Fruit fly (Drosophila melanogaster) whole organism, embryonic: ENCODE measurements around the gene CG14111.
A peak's percentile ranks its signal among the peaks of the same experiment; 100 is the strongest.

Experiments used
- Bgb ChIP-seq: fragments of 200-800 bp; sonication (Bioruptor generic); IDR thresholded peaks from 2 replicates; pipeline ENCODE4 v1.3.6; 2022; ENCODE audit warnings: missing biosample characterization, missing genetic modification characterization; ENCODE audit not compliant: partially characterized antibody
- CG10959 ChIP-seq: fragments of 200-800 bp; sonication (Bioruptor generic); IDR thresholded peaks from 2 replicates; pipeline ENCODE4 v1.3.6; 2022; ENCODE audit warnings: missing biosample characterization, missing genetic modification characterization
- CG11085 ChIP-seq: fragments of 200-800 bp; sonication (Bioruptor generic); IDR thresholded peaks from 2 replicates; pipeline ENCODE4 v1.3.6; 2022; ENCODE audit warnings: missing biosample characterization, missing genetic modification characterization
- CG11247 ChIP-seq: fragments of 200-800 bp; sonication (Bioruptor generic); IDR thresholded peaks from 2 replicates; pipeline ENCODE4 v1.3.6; 2022; ENCODE audit warnings: missing biosample characterization, missing genetic modification characterization
- CG12071 ChIP-seq: fragments of 200-800 bp; sonication (Bioruptor generic); optimal IDR thresholded peaks from 3 replicates; lab custom pipeline; 2018; ENCODE audit warnings: missing biosample characterization, mild to moderate bottlenecking, missing genetic modification characterization
- CG12391 ChIP-seq: fragments of 200-800 bp; sonication (Bioruptor generic); optimal IDR thresholded peaks from 3 replicates; lab custom pipeline; 2018; ENCODE audit warnings: missing biosample characterization, mild to moderate bottlenecking, missing genetic modification characterization, moderate library complexity
- CG13287 ChIP-seq: fragments of 200-800 bp; sonication (Bioruptor generic); IDR thresholded peaks from 2 replicates; pipeline ENCODE4 v1.3.6; 2022; ENCODE audit warnings: missing biosample characterization, missing genetic modification characterization; ENCODE audit not compliant: partially characterized antibody
- CG15479 ChIP-seq: fragments of 200-800 bp; sonication (Bioruptor generic); optimal IDR thresholded peaks from 3 replicates; lab custom pipeline; 2019; ENCODE audit warnings: missing biosample characterization, mild to moderate bottlenecking, missing genetic modification characterization, moderate library complexity
- CG15601 ChIP-seq: fragments of 200-800 bp; sonication (Bioruptor generic); optimal IDR thresholded peaks from 3 replicates; lab custom pipeline; 2019; ENCODE audit warnings: missing biosample characterization, mild to moderate bottlenecking, missing genetic modification characterization, moderate library complexity
- CG17568 ChIP-seq: fragments of 200-800 bp; sonication (Bioruptor generic); optimal IDR thresholded peaks from 2 replicates; lab custom pipeline; 2018; ENCODE audit warnings: missing biosample characterization, mild to moderate bottlenecking, missing genetic modification characterization, moderate library complexity
- CG18476 ChIP-seq: fragments of 200-800 bp; sonication (Bioruptor generic); optimal IDR thresholded peaks from 2 replicates; lab custom pipeline; 2016; ENCODE audit warnings: missing biosample characterization, mild to moderate bottlenecking, missing genetic modification characterization
- CG34224 ChIP-seq: fragments of 200-800 bp; sonication (Bioruptor generic); IDR thresholded peaks from 3 replicates; pipeline ENCODE4 v1.3.6; 2022; ENCODE audit warnings: missing biosample characterization, missing genetic modification characterization; ENCODE audit not compliant: partially characterized antibody
- CG4424 ChIP-seq: fragments of 200-800 bp; sonication (Bioruptor generic); optimal IDR thresholded peaks from 3 replicates; lab custom pipeline; 2016; ENCODE audit warnings: missing biosample characterization, missing genetic modification characterization
- CG5953 ChIP-seq: fragments of 200-800 bp; sonication (Bioruptor generic); IDR thresholded peaks from 2 replicates; pipeline ENCODE4 v1.3.6; 2022; ENCODE audit warnings: missing biosample characterization, missing genetic modification characterization
- CG6791 ChIP-seq: fragments of 200-800 bp; sonication (Bioruptor generic); IDR thresholded peaks from 3 replicates; pipeline ENCODE4 v1.3.6; 2022; ENCODE audit warnings: missing biosample characterization, missing genetic modification characterization; ENCODE audit not compliant: partially characterized antibody
- CG7372 ChIP-seq: fragments of 200-800 bp; sonication (Bioruptor generic); IDR thresholded peaks from 2 replicates; pipeline ENCODE4 v1.3.6; 2022; ENCODE audit warnings: missing biosample characterization, missing genetic modification characterization
- CG8359 ChIP-seq: fragments of 200-800 bp; sonication (Bioruptor generic); optimal IDR thresholded peaks from 2 replicates; lab custom pipeline; 2017; ENCODE audit warnings: missing biosample characterization, mild to moderate bottlenecking, missing genetic modification characterization, borderline replicate concordance
- CG9609 ChIP-seq: fragments of 200-800 bp; sonication (Bioruptor generic); optimal IDR thresholded peaks from 3 replicates; lab custom pipeline; 2016; ENCODE audit warnings: missing biosample characterization, missing genetic modification characterization
- CG9932 ChIP-seq: fragments of 200-800 bp; sonication (Bioruptor generic); IDR thresholded peaks from 2 replicates; pipeline ENCODE4 v1.3.6; 2022; ENCODE audit warnings: missing biosample characterization, missing genetic modification characterization
- Chrac-16 ChIP-seq: fragments of 200-800 bp; sonication (Bioruptor generic); optimal IDR thresholded peaks from 3 replicates; lab custom pipeline; 2016; ENCODE audit warnings: missing biosample characterization, missing genetic modification characterization
- D19A ChIP-seq: fragments of 200-800 bp; optimal IDR thresholded peaks from 3 replicates; lab custom pipeline; 2019; ENCODE audit warnings: missing biosample characterization, mild to moderate bottlenecking, missing genetic modification characterization, moderate library complexity
- Dfd ChIP-seq, 2 experiments: fragments of >200 bp; optimal IDR thresholded peaks; 2 replicates each; lab custom pipeline; 2017; ENCODE audit warnings: missing biosample characterization in 2 of 2, missing genetic modification characterization in 2 of 2
- Dref ChIP-seq: fragments of 200-800 bp; sonication (Bioruptor generic); IDR thresholded peaks from 2 replicates; pipeline ENCODE4 v1.3.6; 2022; ENCODE audit warnings: missing biosample characterization, missing genetic modification characterization
- Fer2 ChIP-seq: fragments of 200-800 bp; sonication (Bioruptor generic); optimal IDR thresholded peaks from 2 replicates; lab custom pipeline; 2018; ENCODE audit warnings: missing biosample characterization, mild to moderate bottlenecking, missing genetic modification characterization, moderate library complexity
- H15 ChIP-seq: fragments of 200-800 bp; sonication (Bioruptor generic); IDR thresholded peaks from 3 replicates; pipeline ENCODE4 v1.3.6; 2022; ENCODE audit warnings: missing biosample characterization, missing genetic modification characterization
- Hmx ChIP-seq: fragments of 200-800 bp; sonication (Bioruptor generic); optimal IDR thresholded peaks from 2 replicates; lab custom pipeline; 2016; ENCODE audit warnings: missing biosample characterization, missing genetic modification characterization
- Hr39 ChIP-seq: fragments of >200 bp; optimal IDR thresholded peaks from 2 replicates; lab custom pipeline; 2017
- Hr51 ChIP-seq, 2 experiments: fragments of 200-800 bp; sonication (Bioruptor generic); optimal IDR thresholded peaks; 2 replicates in 1 of 2; 3 replicates in 1 of 2; lab custom pipeline; 2016 to 2018; ENCODE audit warnings: missing biosample characterization in 2 of 2, missing genetic modification characterization in 2 of 2, mild to moderate bottlenecking in 1 of 2, moderate library complexity in 1 of 2
- Lhr ChIP-seq: fragments of 200-800 bp; sonication (Bioruptor generic); optimal IDR thresholded peaks from 3 replicates; lab custom pipeline; 2017; ENCODE audit warnings: mild to moderate bottlenecking, missing biosample characterization, missing genetic modification reagents, missing genetic modification characterization
- Nf-YB ChIP-seq: fragments of 200-800 bp; sonication (Bioruptor generic); optimal IDR thresholded peaks from 3 replicates; lab custom pipeline; 2019; ENCODE audit warnings: missing biosample characterization, mild to moderate bottlenecking, missing genetic modification characterization, moderate library complexity
- Opbp ChIP-seq: fragments of 200-800 bp; sonication (Bioruptor generic); IDR thresholded peaks from 3 replicates; pipeline ENCODE4 v1.3.6; 2022; ENCODE audit warnings: missing biosample characterization, missing genetic modification characterization; ENCODE audit not compliant: partially characterized antibody
- Pdp1 ChIP-seq, 2 experiments: fragments of 200-800 bp; sonication (Bioruptor generic); optimal IDR thresholded peaks; 3 replicates each; lab custom pipeline; 2016; ENCODE audit warnings: missing biosample characterization in 2 of 2, missing genetic modification characterization in 2 of 2, mild to moderate bottlenecking in 1 of 2, moderate library complexity in 1 of 2
- Sox100B ChIP-seq: fragments of 200-800 bp; sonication (Bioruptor generic); optimal IDR thresholded peaks from 3 replicates; lab custom pipeline; 2018; ENCODE audit warnings: missing biosample characterization, mild to moderate bottlenecking, missing genetic modification characterization
- Sry-δ ChIP-seq: fragments of 200-800 bp; sonication (Bioruptor generic); optimal IDR thresholded peaks from 2 replicates; lab custom pipeline; 2016; ENCODE audit warnings: missing biosample characterization, missing genetic modification characterization
- al ChIP-seq: fragments of 200-800 bp; sonication (Bioruptor generic); IDR thresholded peaks from 2 replicates; pipeline ENCODE4 v1.3.6; 2022; ENCODE audit warnings: missing biosample characterization, missing genetic modification characterization
- ara ChIP-seq: fragments of 200-800 bp; sonication (Bioruptor generic); IDR thresholded peaks from 2 replicates; pipeline ENCODE4 v1.3.6; 2022; ENCODE audit warnings: missing biosample characterization, missing genetic modification characterization
- hbn ChIP-seq: fragments of 200-800 bp; sonication (Bioruptor generic); IDR thresholded peaks from 2 replicates; pipeline ENCODE4 v1.3.6; 2022; ENCODE audit warnings: missing biosample characterization, missing genetic modification characterization; ENCODE audit not compliant: partially characterized antibody
- ind ChIP-seq: fragments of 200-800 bp; sonication (Bioruptor generic); optimal IDR thresholded peaks from 3 replicates; lab custom pipeline; 2016; ENCODE audit warnings: missing biosample characterization, missing genetic modification characterization
- kni ChIP-seq: fragments of 200-800 bp; sonication (Bioruptor generic); optimal IDR thresholded peaks from 3 replicates; lab custom pipeline; 2017; ENCODE audit warnings: mild to moderate bottlenecking, missing biosample characterization, missing genetic modification reagents, missing genetic modification characterization
- lmd ChIP-seq: fragments of 200-800 bp; sonication (Bioruptor generic); IDR thresholded peaks from 2 replicates; pipeline ENCODE4 v1.3.6; 2022; ENCODE audit warnings: missing biosample characterization, missing genetic modification characterization
- mam ChIP-seq: fragments of 200-800 bp; sonication (Bioruptor generic); optimal IDR thresholded peaks from 3 replicates; lab custom pipeline; 2016; ENCODE audit warnings: missing biosample characterization, missing genetic modification characterization
- salm ChIP-seq: fragments of 200-800 bp; sonication (Bioruptor generic); optimal IDR thresholded peaks from 2 replicates; lab custom pipeline; 2018; ENCODE audit warnings: missing biosample characterization, mild to moderate bottlenecking, missing genetic modification characterization
- sd ChIP-seq: fragments of 200-800 bp; sonication (Bioruptor generic); optimal IDR thresholded peaks from 3 replicates; lab custom pipeline; 2018; ENCODE audit warnings: missing biosample characterization, mild to moderate bottlenecking, missing genetic modification characterization, moderate library complexity
- shn ChIP-seq: fragments of 200-800 bp; sonication (Bioruptor generic); optimal IDR thresholded peaks from 3 replicates; lab custom pipeline; 2016; ENCODE audit warnings: missing biosample characterization, missing genetic modification characterization
- so ChIP-seq: fragments of 200-800 bp; sonication (Bioruptor generic); IDR thresholded peaks from 3 replicates; pipeline ENCODE4 v1.3.6; 2022; ENCODE audit warnings: missing biosample characterization, missing genetic modification characterization
- tgo ChIP-seq: fragments of 200-800 bp; sonication (Bioruptor generic); IDR thresholded peaks from 3 replicates; pipeline ENCODE4 v1.3.6; 2022; ENCODE audit warnings: missing biosample characterization, missing genetic modification characterization
- tll ChIP-seq, 2 experiments: fragments of 200-800 bp in 1 of 2; fragments of >200 bp in 1 of 2; sonication (Bioruptor generic) in 1 of 2; optimal IDR thresholded peaks; 2 replicates each; lab custom pipeline; 2017 to 2019; ENCODE audit warnings: missing biosample characterization in 2 of 2, missing genetic modification characterization in 2 of 2, mild to moderate bottlenecking in 1 of 2, moderate library complexity in 1 of 2
- tup ChIP-seq: fragments of 200-800 bp; sonication (Bioruptor generic); optimal IDR thresholded peaks from 2 replicates; lab custom pipeline; 2016; ENCODE audit warnings: missing biosample characterization, mild to moderate bottlenecking, missing genetic modification characterization, moderate library complexity
- yki ChIP-seq: fragments of >200 bp; optimal IDR thresholded peaks from 3 replicates; lab custom pipeline; 2018

Gene CG14111

DNA sequence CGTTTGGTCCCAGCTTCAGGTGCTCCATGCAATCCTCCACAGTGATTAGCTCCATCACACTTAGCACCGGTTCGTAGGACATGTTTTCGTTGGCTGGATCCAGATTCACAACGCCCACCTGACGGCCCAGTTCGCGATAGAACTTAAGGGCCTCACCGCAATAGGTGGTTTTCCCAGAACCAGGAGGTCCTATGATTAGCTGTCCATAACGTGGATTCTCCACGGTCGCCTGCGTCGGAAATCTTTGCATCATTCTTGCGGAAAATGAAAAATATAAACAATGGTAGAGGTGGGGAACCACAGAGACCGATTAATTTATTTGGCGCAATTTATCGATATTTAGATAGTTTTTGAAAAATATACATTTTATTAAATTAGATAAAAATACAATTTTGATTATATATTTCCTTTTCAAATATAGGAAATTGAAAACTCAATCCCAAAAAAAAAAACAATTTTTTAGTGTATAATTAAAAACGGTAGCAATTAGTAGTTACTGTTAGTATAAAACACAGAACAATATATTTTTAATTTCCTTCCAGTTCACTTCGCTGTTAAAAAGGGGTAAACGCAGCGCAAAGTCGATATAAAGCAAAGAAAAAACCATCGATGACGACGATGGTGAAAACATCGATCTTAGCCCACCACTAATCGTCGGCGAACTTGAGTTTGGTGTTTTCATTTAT, 34.6 kb downstream of the CG14111 start, which contains the start of the genes CG10222 and flr (continued):
- TF ChIP-seq tup (GFP tag; lab: Kevin White, UChicago) (no peak), CG8359 (no peak), Opbp (GFP tag; lab: Robert Waterston, UW) (peak; percentile 74), tgo (GFP tag; lab: Robert Waterston, UW) (no peak), H15 (GFP tag; lab: Robert Waterston, UW) (no peak), kni (GFP tag; lab: Kevin White, UChicago) (no peak), Hmx (GFP tag; lab: Kevin White, UChicago) (no peak), CG15601 (tag; lab: Kevin White, UChicago) (peak; percentile 19), CG18476 (GFP tag; lab: Kevin White, UChicago) (no peak), Lhr (GFP tag; lab: Kevin White, UChicago) (peak; percentile 9), CG10959 (GFP tag; lab: Robert Waterston, UW) (no peak), Pdp1 (GFP tag; optimal IDR thresholded peaks at IDR 0.05; lab: Kevin White, UChicago) (no peak), Fer2 (tag; lab: Kevin White, UChicago) (no peak), hbn (GFP tag; lab: Robert Waterston, UW) (peak; percentile 66; the same call in 1 of the 2 replicates), Dref (GFP tag; lab: Robert Waterston, UW) (peak; percentile 76), CG15479 (GFP tag; lab: Kevin White, UChicago) (no peak), CG11247 (no peak), Sry-δ (GFP tag; lab: Kevin White, UChicago) (peak; percentile 86), Sox100B (GFP tag; lab: Kevin White, UChicago) (no peak), CG4424 (GFP tag; lab: Kevin White, UChicago) (no peak), Nf-YB (GFP tag; lab: Kevin White, UChicago) (no peak), D19A (tag; lab: Kevin White, UChicago) (no peak), CG11085 (GFP tag; lab: Robert Waterston, UW) (no peak), CG7372 (GFP tag; lab: Robert Waterston, UW) (no peak), ind (peak; percentile 12), CG12391 (tag; lab: Kevin White, UChicago) (peak; percentile 42), CG6791 (GFP tag; lab: Robert Waterston, UW) (peak; percentile 75; the same call in 2 of the 3 replicates), Hr51 (GFP tag; optimal IDR thresholded peaks at IDR 0.05; lab: Kevin White, UChicago) (no peak), salm (tag; lab: Kevin White, UChicago) (no peak), CG12071 (GFP tag; lab: Kevin White, UChicago) (no peak), yki (lab: Kevin White, UChicago) (no peak), so (GFP tag; lab: Robert Waterston, UW) (no peak), Bgb (peak; percentile 70), shn (GFP tag; lab: Kevin White, UChicago) (no peak), tll (GFP tag; optimal IDR thresholded peaks at IDR 0.05; lab: Kevin White, UChicago) (no peak), lmd (no peak), ara (GFP tag; lab: Robert Waterston, UW) (no peak), sd (no peak), CG13287 (GFP tag; lab: Robert Waterston, UW) (peak; percentile 74), Dfd (GFP tag; optimal IDR thresholded peaks at IDR 0.05; lab: Kevin White, UChicago) (no peak), mam (GFP tag; lab: Kevin White, UChicago) (no peak), al (GFP tag; lab: Robert Waterston, UW) (no peak), CG9609 (GFP tag; lab: Kevin White, UChicago) (no peak), Hr39 (lab: Kevin White, UChicago) (no peak), CG34224 (GFP tag; lab: Robert Waterston, UW) (peak; percentile 58; the same call in 2 of the 3 replicates), CG5953 (GFP tag; lab: Robert Waterston, UW) (no peak), CG17568 (GFP tag; lab: Kevin White, UChicago) (no peak), Chrac-16 (GFP tag; lab: Kevin White, UChicago) (no peak), CG9932 (GFP tag; lab: Robert Waterston, UW) (peak; percentile 56)
